Worm (Caenorhabditis elegans) whole organism, L4 larva: ENCODE results near the gene F40F11.3.

Experiments
- daf-12 ChIP-seq: fragments of 150-350 bp; optimal IDR thresholded peaks from 2 replicates; lab custom pipeline; 2014; ENCODE audit warnings: missing biosample characterization, missing genetic modification reagents, missing genetic modification characterization
- dpl-1 ChIP-seq: fragments of 150-350 bp; optimal IDR thresholded peaks from 2 replicates; lab custom pipeline; 2014; ENCODE audit warnings: missing biosample characterization, missing genetic modification reagents, missing genetic modification characterization
- egl-27 ChIP-seq: sonication (generic microtip); optimal IDR thresholded peaks from 3 replicates; lab custom pipeline; 2017; ENCODE audit warnings: missing biosample characterization, missing genetic modification reagents, missing genetic modification characterization
- lir-3 ChIP-seq: sonication (generic microtip); optimal IDR thresholded peaks from 2 replicates; lab custom pipeline; 2016; ENCODE audit warnings: mild to moderate bottlenecking, missing genetic modification characterization, missing compliant biosample characterization
- lsy-2 ChIP-seq, 2 experiments: fragments of 150-350 bp in 1 of 2; sonication (generic microtip) in 1 of 2; optimal IDR thresholded peaks; 2 replicates each; lab custom pipeline; 2014 to 2017; ENCODE audit warnings: missing biosample characterization in 2 of 2, missing genetic modification characterization in 2 of 2

- TF ChIP-seq dpl-1 (peak; percentile 21), lsy-2 (tag; optimal IDR thresholded peaks at IDR 0.05; lab: Kevin White, UChicago) (no peak), lir-3 (tag; lab: Kevin White, UChicago) (no peak), daf-12 (tag; lab: Kevin White, UChicago) (no peak), egl-27 (tag; lab: Kevin White, UChicago) (no peak)
Observed at ce11 chrIV:11561677-11562076, 32.1 kb downstream of the F40F11.3 start, which contains the start of gene F12F6.7.
